Worm (Caenorhabditis elegans) whole organism, L4/young adult: ENCODE results near the gene npr-30.

ENCODE experiments used
- W03F9.2 ChIP-seq: fragments of 150-350 bp; optimal IDR thresholded peaks from 2 replicates; lab custom pipeline; 2014; ENCODE audit warnings: missing biosample characterization, missing genetic modification characterization
- dao-5 ChIP-seq: sonication (generic microtip); optimal IDR thresholded peaks from 2 replicates; lab custom pipeline; 2016; ENCODE audit warnings: missing genotype, missing genetic modification characterization, moderate library complexity, missing compliant biosample characterization
- him-1 ChIP-seq: sonication (generic microtip); optimal IDR thresholded peaks from 2 replicates; lab custom pipeline; 2016; ENCODE audit warnings: missing genotype, missing genetic modification reagents, missing genetic modification characterization, missing compliant biosample characterization

DNA sequence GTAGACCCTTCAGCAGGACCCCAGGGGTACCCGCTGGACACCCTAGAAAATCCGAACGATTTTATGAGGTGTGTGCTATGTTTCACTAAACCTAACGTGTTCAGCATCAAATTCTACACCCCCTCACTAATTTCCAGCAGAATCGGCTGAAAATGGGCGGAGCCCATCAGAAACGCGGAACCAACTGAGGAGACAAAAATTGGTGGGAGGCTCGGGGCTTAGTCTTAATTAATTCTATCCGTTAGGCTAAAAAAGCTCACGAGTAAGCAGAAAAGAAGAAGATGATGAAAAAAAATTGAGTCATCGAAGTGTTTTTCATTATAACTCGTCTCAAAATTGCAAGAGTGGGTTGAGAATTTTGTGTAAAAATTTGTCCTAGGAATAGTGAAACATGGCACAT is 25.7 kb downstream of the npr-30 start:
- TF ChIP-seq W03F9.2 (no peak), him-1 (no peak), dao-5 (tag; lab: Kevin White, UChicago) (no peak)
